Fruit fly (Drosophila melanogaster): ENCODE measurements around the gene CG33946.

DNA sequence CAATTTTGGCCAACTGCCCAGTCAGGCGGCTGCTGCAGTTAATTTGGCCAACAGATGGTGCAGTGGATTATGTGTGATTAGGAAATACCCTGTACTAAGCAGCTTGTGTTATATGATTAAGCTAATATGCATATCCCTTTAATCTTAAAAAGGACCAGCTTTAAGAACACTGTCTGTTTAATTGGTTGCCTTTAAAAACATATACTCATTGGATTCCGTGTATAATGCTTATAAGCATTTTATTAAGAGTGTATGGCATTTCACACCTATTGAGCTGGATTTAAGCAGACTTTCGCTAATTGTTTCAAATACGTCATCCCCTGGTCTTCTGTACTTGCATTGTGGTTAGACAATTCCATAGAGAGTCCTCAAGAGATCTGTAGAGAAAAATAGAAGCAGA is 43.1 kb downstream of the CG33946 start:
- TF ChIP-seq CG11762 (GFP tag; optimal IDR thresholded peaks at IDR 0.05; ENCODE audit: insufficient read depth): no peak
- TF ChIP-seq Met (GFP tag; optimal IDR thresholded peaks at IDR 0.05): no peak
- TF ChIP-seq CG4318 (GFP tag; optimal IDR thresholded peaks at IDR 0.05): peak; percentile 56
- TF ChIP-seq CG6163 (GFP tag; IDR thresholded peaks at IDR 0.05): no peak
- TF ChIP-seq Blimp-1 (GFP tag; optimal IDR thresholded peaks at IDR 0.05): no peak
- no peak for TF ChIP-seq Gug (GFP tag; IDR thresholded peaks at IDR 0.05)
- TF ChIP-seq cyc (GFP tag; optimal IDR thresholded peaks at IDR 0.05): no peak
- no peak for TF ChIP-seq CG6854 (GFP tag; optimal IDR thresholded peaks at IDR 0.05)
- no peak for TF ChIP-seq esn (GFP tag; optimal IDR thresholded peaks at IDR 0.05)
- no peak for TF ChIP-seq CG16779 (tag; optimal IDR thresholded peaks at IDR 0.05)

All from whole organism, prepupa.